Worm (Caenorhabditis elegans) whole organism, early embryonic: ENCODE measurements around the gene F28F8.9.

Experiments
- B0310.2 ChIP-seq: sonication (generic microtip); optimal IDR thresholded peaks from 2 replicates; lab custom pipeline; 2016; ENCODE audit warnings: mild to moderate bottlenecking, missing genetic modification characterization, missing compliant biosample characterization
- ama-1 ChIP-seq: fragments of 150-350 bp; optimal IDR thresholded peaks from 2 replicates; lab custom pipeline; 2014
- ceh-13 ChIP-seq: fragments of 200-800 bp; sonication (Bioruptor generic); optimal IDR thresholded peaks from 2 replicates; lab custom pipeline; 2018; ENCODE audit warnings: mild to moderate bottlenecking, missing genetic modification characterization, missing compliant biosample characterization
- flt-1 ChIP-seq: fragments of 200-800 bp; sonication (Bioruptor generic); IDR thresholded peaks from 2 replicates; pipeline ENCODE4 v1.3.6; 2022; ENCODE audit warnings: missing genetic modification characterization, missing compliant biosample characterization
- hmbx-1 ChIP-seq: sonication (generic microtip); optimal IDR thresholded peaks from 2 replicates; lab custom pipeline; 2016; ENCODE audit warnings: mild to moderate bottlenecking, missing genetic modification characterization, missing compliant biosample characterization
- pes-1 ChIP-seq: fragments of 200-800 bp; sonication (Bioruptor generic); IDR thresholded peaks from 2 replicates; pipeline ENCODE4 v1.3.6; 2022; ENCODE audit warnings: missing genetic modification reagents, missing genetic modification characterization, missing compliant biosample characterization
- scrt-1 ChIP-seq: fragments of 200-800 bp; sonication (Bioruptor generic); IDR thresholded peaks from 2 replicates; pipeline ENCODE4 v1.3.6; 2022; ENCODE audit warnings: missing genetic modification characterization, missing compliant biosample characterization
- sea-1 ChIP-seq: fragments of 200-800 bp; sonication (Bioruptor generic); conservative IDR thresholded peaks from 2 replicates; pipeline ENCODE4 v1.3.6; 2022; ENCODE audit warnings: missing genetic modification characterization, missing compliant biosample characterization
- tbx-11 ChIP-seq: fragments of 200-800 bp; sonication (Bioruptor generic); IDR thresholded peaks from 2 replicates; pipeline ENCODE4 v1.3.6; 2022; ENCODE audit warnings: missing genetic modification characterization, missing compliant biosample characterization

ce11 chrV:15621518-15621917 is 43.0 kb upstream of the F28F8.9 start, which contains the start of gene C55A1.1:
- TF ChIP-seq pes-1 (GFP tag; lab: Robert Waterston, UW) = no peak
- TF ChIP-seq B0310.2 (tag; lab: Kevin White, UChicago) = no peak
- TF ChIP-seq sea-1 = no peak
- no peak for TF ChIP-seq ama-1 (lab: Kevin White, UChicago)
- TF ChIP-seq flt-1 = no peak
- no peak for TF ChIP-seq tbx-11
- TF ChIP-seq scrt-1 = no peak
- TF ChIP-seq hmbx-1 = no peak
- TF ChIP-seq ceh-13 (GFP tag; lab: Kevin White, UChicago) = no peak
